Worm (Caenorhabditis elegans): ENCODE results near the gene Y43C5B.2.
A peak's percentile ranks its signal among the peaks of the same experiment; 100 is the strongest.
"Not testable (repeated sequence)": the region's sequence is repeated elsewhere in the genome, so short reads cannot be mapped to it uniquely, and the experiment has no call there.

Gene Y43C5B.2

ce11 chrIV:10330962-10331361, 21.2 kb downstream of the Y43C5B.2 start (continued):
- TF ChIP-seq mep-1 (tag; optimal IDR thresholded peaks at IDR 0.05), result peak; percentile 23

DNA sequence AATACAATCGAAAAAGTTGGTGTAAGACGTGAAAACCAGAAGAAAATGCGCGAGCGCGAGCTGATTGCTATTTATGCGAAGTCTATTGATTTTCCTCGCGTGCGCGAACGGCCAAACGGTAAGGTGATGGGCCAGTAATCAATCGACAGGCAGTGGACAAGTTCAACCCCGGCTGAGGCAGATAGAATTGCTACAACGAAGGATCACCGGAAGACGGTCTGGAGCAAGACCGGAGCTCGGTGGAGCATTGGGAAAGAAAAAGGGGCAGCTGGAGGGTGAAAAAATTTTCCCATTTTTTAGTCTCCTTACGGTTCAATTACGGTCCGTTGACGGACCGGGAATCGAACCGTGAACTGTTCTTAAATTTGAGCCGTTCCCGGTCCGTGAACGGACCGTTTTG, 28.8 kb downstream of the Y43C5B.2 start:
- TF ChIP-seq dmd-8 (GFP tag; IDR thresholded peaks at IDR 0.05) (peak; percentile 68; the same call in 1 of the 2 replicates), php-3 (GFP tag; IDR thresholded peaks at IDR 0.05) (peak; percentile 48; the same call in 1 of the 2 replicates), mdt-29 (GFP tag; IDR thresholded peaks at IDR 0.05) (peak; percentile 54; the same call in 1 of the 2 replicates), set-16 (GFP tag; IDR thresholded peaks at IDR 0.05) (peak; percentile 56), lin-29 (GFP tag; IDR thresholded peaks at IDR 0.05) (0 out of 2 replicates have a peak, but pooled peaks have one; percentile 12), egl-43 (GFP tag; IDR thresholded peaks at IDR 0.05) (peak; percentile 83), vab-7 (GFP tag; IDR thresholded peaks at IDR 0.05) (peak; percentile 61), pha-4 (GFP tag; IDR thresholded peaks at IDR 0.05) (peak; percentile 54), lin-38 (GFP tag; IDR thresholded peaks at IDR 0.05) (peak; percentile 35; the same call in 1 of the 2 replicates), hmg-1.1 (GFP tag; IDR thresholded peaks at IDR 0.05) (0 out of 2 replicates have a peak, but pooled peaks have one; percentile 17), F26F4.8 (GFP tag; conservative IDR thresholded peaks at IDR 0.05) (peak; percentile 54; the same call in 1 of the 2 replicates), D1046.2 (GFP tag; IDR thresholded peaks at IDR 0.05) (0 out of 2 replicates have a peak, but pooled peaks have one; percentile 62), snpc-1.2 (GFP tag; IDR thresholded peaks at IDR 0.05) (peak; percentile 88), arid-1 (GFP tag; conservative IDR thresholded peaks at IDR 0.05) (0 out of 2 replicates have a peak, but pooled peaks have one; percentile 50), Y48G9A.11 (GFP tag; IDR thresholded peaks at IDR 0.05) (peak; percentile 50; the same call in 1 of the 2 replicates), lim-7 (GFP tag; IDR thresholded peaks at IDR 0.05) (peak; percentile 61; the same call in 1 of the 2 replicates), ctbp-1 (GFP tag; IDR thresholded peaks at IDR 0.05) (peak; percentile 50; the same call in 1 of the 2 replicates)
- TF ChIP-seq pha-4 (tag; optimal IDR thresholded peaks at IDR 0.05), result not testable (repeated sequence)

ce11 chrIV:10322650-10323049, 29.5 kb downstream of the Y43C5B.2 start, which contains the start of gene R09E10.1:
R09E10.1 (minus strand) TSS chrIV:10322750.
- not testable (repeated sequence) for TF ChIP-seq T26A8.4 (GFP tag; IDR thresholded peaks at IDR 0.05); zfp-2 (tag; optimal IDR thresholded peaks at IDR 0.05); nhr-10 (tag; optimal IDR thresholded peaks at IDR 0.05)

DNA sequence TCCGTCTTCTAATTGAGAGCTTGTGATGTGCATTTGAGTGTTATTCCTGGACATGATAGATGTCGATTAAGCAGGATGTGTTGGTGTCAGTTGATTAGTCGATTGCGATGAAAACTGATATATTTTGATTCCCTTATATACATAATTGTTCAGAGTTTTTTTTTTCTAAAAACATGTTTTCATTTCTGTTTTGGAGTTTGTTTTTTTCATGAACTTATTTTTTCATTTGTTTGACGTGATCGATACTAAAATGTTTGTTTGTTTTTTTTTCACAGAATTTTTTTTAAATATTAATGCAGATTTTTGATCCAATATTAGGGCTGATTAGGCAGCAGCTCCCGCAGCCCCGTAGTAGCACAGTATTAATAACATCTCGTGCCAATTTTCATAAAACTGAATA, 33.9 kb downstream of the Y43C5B.2 start, which contains the start of gene R09E10.2:
TSS of gene R09E10.2 (minus strand) at position 101 of the 400 bp plus-strand sequence.
- TF ChIP-seq zip-2 (tag; optimal IDR thresholded peaks at IDR 0.05) (no peak), unc-62 (GFP tag; optimal IDR thresholded peaks at IDR 0.05 in 1 of 2) (peak in 1 of 2 experiments; percentile 38), unc-62 (tag; optimal IDR thresholded peaks at IDR 0.05) (no peak)

DNA sequence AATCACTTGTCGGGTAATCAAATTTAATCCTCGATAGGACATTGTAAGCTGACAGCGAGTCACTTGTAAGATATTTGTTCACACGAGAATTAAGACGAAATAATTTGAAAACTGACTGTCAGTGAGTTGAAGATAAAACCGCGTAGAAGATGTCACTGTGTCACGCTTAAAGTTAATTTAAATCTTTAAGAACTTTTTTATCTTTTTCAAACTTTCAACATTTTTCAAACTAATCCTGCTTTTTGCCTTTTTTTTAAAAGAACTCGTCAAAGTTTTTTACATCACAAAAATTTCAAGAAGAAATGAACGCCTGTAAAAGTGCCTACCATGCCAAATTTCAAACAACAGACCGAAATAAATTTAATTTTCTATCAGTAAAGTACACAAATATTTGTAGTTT, 38.6 kb downstream of the Y43C5B.2 start, which contains the start of gene acs-18:
TSS of gene acs-18 (minus strand) at position 101 of the 400 bp plus-strand sequence.
- TF ChIP-seq daf-19 (GFP tag; conservative IDR thresholded peaks at IDR 0.05) (no peak), dve-1 (tag; optimal IDR thresholded peaks at IDR 0.05; ENCODE audit: insufficient read depth) (no peak), lsy-2 (tag; optimal IDR thresholded peaks at IDR 0.05) (no peak)

ce11 chrIV:10311115-10311514, 41.0 kb downstream of the Y43C5B.2 start:
- TF ChIP-seq fkh-10 (GFP tag; optimal IDR thresholded peaks at IDR 0.05), result no peak
- no peak for TF ChIP-seq madf-5 (GFP tag; IDR thresholded peaks at IDR 0.05)
- 0 out of 2 replicates have a peak, but pooled peaks have one; percentile 15 for TF ChIP-seq nhr-41 (GFP tag; IDR thresholded peaks at IDR 0.05)
- TF ChIP-seq hlh-11 (tag; optimal IDR thresholded peaks at IDR 0.05), result no peak
- TF ChIP-seq F49E8.2 (tag; optimal IDR thresholded peaks at IDR 0.05; ENCODE audit: borderline replicate concordance), result no peak
- TF ChIP-seq nhr-237 (tag; optimal IDR thresholded peaks at IDR 0.05), result no peak
- TF ChIP-seq snpc-1.2 (GFP tag; IDR thresholded peaks at IDR 0.05), result peak; percentile 84
- TF ChIP-seq daf-12 (tag; optimal IDR thresholded peaks at IDR 0.05), result no peak
- no peak for TF ChIP-seq mep-1 (tag; optimal IDR thresholded peaks at IDR 0.05)
- no peak for TF ChIP-seq ceh-62 (tag; optimal IDR thresholded peaks at IDR 0.05)
- TF ChIP-seq ces-1 (GFP tag; optimal IDR thresholded peaks at IDR 0.05), result no peak
- TF ChIP-seq ceh-28 (tag; optimal IDR thresholded peaks at IDR 0.05), result no peak
- TF ChIP-seq zag-1 (tag; optimal IDR thresholded peaks at IDR 0.05), result no peak
- no peak for TF ChIP-seq dpl-1 (GFP tag; optimal IDR thresholded peaks at IDR 0.05)
- TF ChIP-seq lim-7 (GFP tag; IDR thresholded peaks at IDR 0.05), result peak; percentile 75
- peak; percentile 39; the same call in 1 of the 2 replicates for TF ChIP-seq ceh-44 (GFP tag; IDR thresholded peaks at IDR 0.05)
- peak; percentile 24; the same call in 1 of the 2 replicates for TF ChIP-seq T26A8.4 (GFP tag; IDR thresholded peaks at IDR 0.05)
- TF ChIP-seq nhr-102 (tag; optimal IDR thresholded peaks at IDR 0.05), result no peak

All from whole organism, L4 larva.